Worm (Caenorhabditis elegans) whole organism, mixed stage, embryonic: Measurements from ENCODE around the gene ZK177.1.

Experiments used
- blmp-1 ChIP-seq: fragments of 150-350 bp; optimal IDR thresholded peaks from 2 replicates; lab custom pipeline; 2014; ENCODE audit warnings: missing biosample characterization, missing genetic modification characterization
- cnd-1 ChIP-seq: fragments of 200-800 bp; sonication (Bioruptor generic); optimal IDR thresholded peaks from 2 replicates; lab custom pipeline; 2018; ENCODE audit warnings: mild to moderate bottlenecking, missing genetic modification characterization, missing compliant biosample characterization
- elt-1 ChIP-seq: sonication (generic microtip); optimal IDR thresholded peaks from 2 replicates; lab custom pipeline; 2017; ENCODE audit warnings: missing genetic modification characterization, mild to moderate bottlenecking, missing compliant biosample characterization, antibody characterized with exemption, moderate library complexity, borderline replicate concordance; ENCODE audit not compliant: insufficient read depth
- elt-3 ChIP-seq: fragments of 150-350 bp; optimal IDR thresholded peaks from 2 replicates; lab custom pipeline; 2014; ENCODE audit warnings: missing biosample characterization, missing genetic modification characterization
- lin-13 ChIP-seq: fragments of 150-350 bp; optimal IDR thresholded peaks from 2 replicates; lab custom pipeline; 2014; ENCODE audit warnings: missing biosample characterization, missing genetic modification characterization
- nhr-76 ChIP-seq: sonication (generic microtip); optimal IDR thresholded peaks from 2 replicates; lab custom pipeline; 2017; ENCODE audit warnings: missing biosample characterization, missing genetic modification characterization
- pha-4 ChIP-seq: fragments of 150-350 bp; optimal IDR thresholded peaks from 2 replicates; lab custom pipeline; 2018; ENCODE audit warnings: missing biosample characterization, missing genetic modification reagents, missing genetic modification characterization
- unc-62 ChIP-seq: fragments of 150-350 bp; optimal IDR thresholded peaks from 2 replicates; lab custom pipeline; 2014; ENCODE audit warnings: missing biosample characterization, missing genetic modification reagents, missing genetic modification characterization
- ztf-11 ChIP-seq: fragments of 150-350 bp; optimal IDR thresholded peaks from 2 replicates; lab custom pipeline; 2014; ENCODE audit warnings: missing biosample characterization, missing genetic modification characterization

DNA sequence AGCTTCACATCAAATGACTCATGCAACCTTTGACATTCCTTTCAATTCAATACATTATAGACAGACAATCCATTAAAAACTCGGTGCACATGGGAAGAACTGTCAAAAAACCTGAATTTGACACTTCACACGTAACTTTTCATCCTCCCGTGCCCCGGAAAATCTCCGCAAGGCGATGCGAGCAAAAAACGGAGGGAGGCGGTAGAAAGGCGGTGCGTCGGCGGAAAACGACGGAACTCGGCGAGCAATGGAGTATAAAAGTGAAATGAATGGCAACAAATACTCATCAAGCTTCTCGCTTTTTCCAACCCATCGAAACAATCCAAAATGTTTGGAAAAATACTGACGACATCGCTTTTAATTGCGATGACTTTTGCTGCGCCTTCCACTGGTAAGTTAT, 50.1 kb downstream of the ZK177.1 start, which contains the start of gene T25E4.1:
- TF ChIP-seq ztf-11 (tag; lab: Kevin White, UChicago), result no peak
- TF ChIP-seq nhr-76 (tag; lab: Kevin White, UChicago), result no peak
- no peak for TF ChIP-seq elt-3 (tag; lab: Kevin White, UChicago)
- no peak for TF ChIP-seq unc-62 (GFP tag; lab: Kevin White, UChicago)
- TF ChIP-seq elt-1 (tag; lab: Kevin White, UChicago), result no peak
- TF ChIP-seq cnd-1 (tag; lab: Kevin White, UChicago), result no peak
- no peak for TF ChIP-seq pha-4 (tag; lab: Kevin White, UChicago)
- no peak for TF ChIP-seq lin-13 (tag; lab: Kevin White, UChicago)
- no peak for TF ChIP-seq blmp-1 (tag; lab: Kevin White, UChicago)
